Worm (Caenorhabditis elegans) whole organism, mixed stage, embryonic: ENCODE measurements around the gene atg-9.

Experiments used
- M03D4.4 ChIP-seq: sonication (generic microtip); optimal IDR thresholded peaks from 2 replicates; lab custom pipeline; 2017; ENCODE audit warnings: mild to moderate bottlenecking, missing genetic modification characterization, missing compliant biosample characterization
- ceh-39 ChIP-seq: fragments of 150-350 bp; optimal IDR thresholded peaks from 2 replicates; lab custom pipeline; 2014; ENCODE audit warnings: missing biosample characterization, missing genetic modification characterization
- ceh-43 ChIP-seq: fragments of 200-800 bp; sonication (Bioruptor generic); optimal IDR thresholded peaks from 2 replicates; lab custom pipeline; 2018; ENCODE audit warnings: mild to moderate bottlenecking, missing genetic modification characterization, moderate library complexity, missing compliant biosample characterization
- ceh-83 ChIP-seq: fragments of 200-800 bp; sonication (Bioruptor generic); optimal IDR thresholded peaks from 2 replicates; lab custom pipeline; 2018; ENCODE audit warnings: mild to moderate bottlenecking, missing genetic modification characterization, missing compliant biosample characterization
- ces-1 ChIP-seq: fragments of 150-350 bp; optimal IDR thresholded peaks from 2 replicates; lab custom pipeline; 2014; ENCODE audit warnings: missing biosample characterization, missing genetic modification reagents, missing genetic modification characterization
- cnd-1 ChIP-seq: fragments of 200-800 bp; sonication (Bioruptor generic); optimal IDR thresholded peaks from 2 replicates; lab custom pipeline; 2018; ENCODE audit warnings: mild to moderate bottlenecking, missing genetic modification characterization, missing compliant biosample characterization
- drap-1 ChIP-seq: fragments of 200-800 bp; sonication (Bioruptor generic); optimal IDR thresholded peaks from 3 replicates; lab custom pipeline; 2018; ENCODE audit warnings: mild to moderate bottlenecking, missing genetic modification characterization, missing compliant biosample characterization
- elt-1 ChIP-seq: sonication (generic microtip); optimal IDR thresholded peaks from 2 replicates; lab custom pipeline; 2017; ENCODE audit warnings: missing genetic modification characterization, mild to moderate bottlenecking, missing compliant biosample characterization, antibody characterized with exemption, moderate library complexity, borderline replicate concordance; ENCODE audit not compliant: insufficient read depth
- flh-1 ChIP-seq: fragments of 200-800 bp; sonication (Bioruptor generic); optimal IDR thresholded peaks from 2 replicates; lab custom pipeline; 2018; ENCODE audit warnings: mild to moderate bottlenecking, missing genetic modification characterization, moderate library complexity, missing compliant biosample characterization
- hlh-1 ChIP-seq: fragments of 150-350 bp; optimal IDR thresholded peaks from 2 replicates; lab custom pipeline; 2014; ENCODE audit warnings: missing biosample characterization, missing genetic modification reagents, missing genetic modification characterization
- lin-13 ChIP-seq: fragments of 150-350 bp; optimal IDR thresholded peaks from 2 replicates; lab custom pipeline; 2014; ENCODE audit warnings: missing biosample characterization, missing genetic modification characterization
- mab-5 ChIP-seq: fragments of 150-350 bp; optimal IDR thresholded peaks from 2 replicates; lab custom pipeline; 2014; ENCODE audit warnings: missing biosample characterization, missing genetic modification characterization
- mep-1 ChIP-seq: fragments of 150-350 bp; optimal IDR thresholded peaks from 2 replicates; lab custom pipeline; 2017; ENCODE audit warnings: missing biosample characterization, missing genetic modification reagents, missing genetic modification characterization, inconsistent platforms
- mls-2 ChIP-seq: sonication (generic microtip); optimal IDR thresholded peaks from 2 replicates; lab custom pipeline; 2016; ENCODE audit warnings: mild to moderate bottlenecking, missing genetic modification characterization, moderate library complexity, missing compliant biosample characterization
- nhr-12 ChIP-seq: fragments of 150-350 bp; optimal IDR thresholded peaks from 2 replicates; lab custom pipeline; 2014; ENCODE audit warnings: missing biosample characterization, missing genetic modification characterization
- nhr-2 ChIP-seq: fragments of 150-350 bp; optimal IDR thresholded peaks from 2 replicates; lab custom pipeline; 2014; ENCODE audit warnings: missing biosample characterization, missing genetic modification characterization
- nhr-237 ChIP-seq: fragments of 150-350 bp; optimal IDR thresholded peaks from 2 replicates; lab custom pipeline; 2014; ENCODE audit warnings: missing biosample characterization, missing genetic modification characterization
- nhr-28 ChIP-seq: fragments of 150-350 bp; optimal IDR thresholded peaks from 2 replicates; lab custom pipeline; 2014; ENCODE audit warnings: missing biosample characterization, missing genetic modification characterization
- pha-4 ChIP-seq: fragments of 150-350 bp; optimal IDR thresholded peaks from 2 replicates; lab custom pipeline; 2018; ENCODE audit warnings: missing biosample characterization, missing genetic modification reagents, missing genetic modification characterization
- sem-2 ChIP-seq: fragments of 200-800 bp; sonication (Bioruptor generic); optimal IDR thresholded peaks from 2 replicates; lab custom pipeline; 2018; ENCODE audit warnings: mild to moderate bottlenecking, missing genetic modification characterization, missing compliant biosample characterization
- snpc-4 ChIP-seq: fragments of 150-350 bp; optimal IDR thresholded peaks from 2 replicates; lab custom pipeline; 2014; ENCODE audit warnings: missing biosample characterization, missing genetic modification characterization
- sptf-1 ChIP-seq: sonication (generic microtip); optimal IDR thresholded peaks from 2 replicates; lab custom pipeline; 2017; ENCODE audit warnings: mild to moderate bottlenecking, missing genetic modification characterization, moderate library complexity, missing compliant biosample characterization
- tbx-8 ChIP-seq: fragments of 200-800 bp; sonication (Bioruptor generic); optimal IDR thresholded peaks from 2 replicates; lab custom pipeline; 2018; ENCODE audit warnings: mild to moderate bottlenecking, missing genetic modification characterization, moderate library complexity, missing compliant biosample characterization
- unc-120 ChIP-seq: sonication (generic microtip); optimal IDR thresholded peaks from 2 replicates; lab custom pipeline; 2017; ENCODE audit warnings: missing genetic modification characterization, missing compliant biosample characterization; ENCODE audit not compliant: poor library complexity, severe bottlenecking
- unc-39 ChIP-seq: fragments of 150-350 bp; optimal IDR thresholded peaks from 2 replicates; lab custom pipeline; 2014; ENCODE audit warnings: missing biosample characterization, missing genetic modification characterization
- zip-8 ChIP-seq: fragments of 150-350 bp; optimal IDR thresholded peaks from 2 replicates; lab custom pipeline; 2014; ENCODE audit warnings: missing biosample characterization, missing genetic modification characterization
- ztf-11 ChIP-seq: fragments of 150-350 bp; optimal IDR thresholded peaks from 2 replicates; lab custom pipeline; 2014; ENCODE audit warnings: missing biosample characterization, missing genetic modification characterization

atg-9 gene

ce11 chrV:336350-336749, 12.8 kb upstream of the atg-9 start, which contains the start of gene dmd-8:
Gene dmd-8 (minus strand): TSS chrV:336450.
- TF ChIP-seq zip-8 (no peak), ces-1 (no peak), nhr-2 (tag; lab: Kevin White, UChicago) (no peak), ceh-43 (GFP tag; lab: Kevin White, UChicago) (no peak), ceh-83 (GFP tag; lab: Kevin White, UChicago) (no peak)

ce11 chrV:342346-342745, 6.8 kb upstream of the atg-9 start:
- TF ChIP-seq unc-39 (tag; lab: Kevin White, UChicago) = no peak
- no peak for TF ChIP-seq ceh-39 (tag; lab: Kevin White, UChicago)
- no peak for TF ChIP-seq zip-8
- TF ChIP-seq tbx-8 = no peak
- TF ChIP-seq mab-5 = no peak
- TF ChIP-seq drap-1 (GFP tag; lab: Kevin White, UChicago) = no peak
- no peak for TF ChIP-seq ztf-11
- TF ChIP-seq nhr-237 = no peak
- TF ChIP-seq hlh-1 (tag; lab: Kevin White, UChicago) = no peak
- TF ChIP-seq nhr-2 (tag; lab: Kevin White, UChicago) = no peak

- TF ChIP-seq elt-1 = no peak
- TF ChIP-seq nhr-12 (tag; lab: Kevin White, UChicago) = no peak
- TF ChIP-seq drap-1 (GFP tag; lab: Kevin White, UChicago) = no peak
- no peak for TF ChIP-seq ceh-39 (tag; lab: Kevin White, UChicago)
- TF ChIP-seq ces-1 = no peak
- TF ChIP-seq unc-120 (tag; lab: Kevin White, UChicago) = no peak
- TF ChIP-seq ztf-11 = no peak
These were observed 6.1 kb upstream of the atg-9 start, which contains the start of gene wago-10 for ce11 chrV:343128-343527. Gene wago-10 (plus strand): TSS chrV:343428.

- no peak for TF ChIP-seq ceh-39 (tag; lab: Kevin White, UChicago)
- TF ChIP-seq ceh-83 (GFP tag; lab: Kevin White, UChicago) = no peak
- no peak for TF ChIP-seq unc-120 (tag; lab: Kevin White, UChicago)
- no peak for TF ChIP-seq lin-13
- TF ChIP-seq sptf-1 = no peak
- TF ChIP-seq M03D4.4 = no peak
These were observed 5.6 kb upstream of the atg-9 start for ce11 chrV:343546-343945.

ce11 chrV:346005-346404, 3.2 kb upstream of the atg-9 start:
- TF ChIP-seq nhr-12 (tag; lab: Kevin White, UChicago) (no peak), elt-1 (no peak), cnd-1 (tag; lab: Kevin White, UChicago) (no peak), flh-1 (no peak), mep-1 (tag; lab: Kevin White, UChicago) (no peak), lin-13 (no peak), mls-2 (tag; lab: Kevin White, UChicago) (no peak), nhr-2 (tag; lab: Kevin White, UChicago) (no peak), nhr-28 (tag; lab: Kevin White, UChicago) (no peak), pha-4 (tag; lab: Kevin White, UChicago) (no peak), tbx-8 (no peak), sem-2 (GFP tag; lab: Kevin White, UChicago) (no peak), ces-1 (no peak), drap-1 (GFP tag; lab: Kevin White, UChicago) (no peak)
- TF ChIP-seq, all 35 proteins: peak for 0

- TF ChIP-seq zip-8 (no peak), sem-2 (GFP tag; lab: Kevin White, UChicago) (no peak), nhr-28 (tag; lab: Kevin White, UChicago) (no peak), sptf-1 (no peak), mab-5 (no peak), snpc-4 (no peak), unc-120 (tag; lab: Kevin White, UChicago) (no peak), ces-1 (no peak), ceh-83 (GFP tag; lab: Kevin White, UChicago) (no peak), nhr-2 (tag; lab: Kevin White, UChicago) (no peak)
These were observed 1.4 kb upstream of the atg-9 start for ce11 chrV:347561-348345.
